Worm (Caenorhabditis elegans) whole organism, L4/young adult: ENCODE results near the gene kvs-4.
A peak's percentile ranks its signal among the peaks of the same experiment; 100 is the strongest.
"Not testable (repeated sequence)": the region's sequence is repeated elsewhere in the genome, so short reads cannot be mapped to it uniquely, and the experiment has no call there.

Source experiments
- W03F9.2 ChIP-seq: fragments of 150-350 bp; optimal IDR thresholded peaks from 2 replicates; lab custom pipeline; 2014; ENCODE audit warnings: missing biosample characterization, missing genetic modification characterization
- dao-5 ChIP-seq: sonication (generic microtip); optimal IDR thresholded peaks from 2 replicates; lab custom pipeline; 2016; ENCODE audit warnings: missing genotype, missing genetic modification characterization, moderate library complexity, missing compliant biosample characterization
- him-1 ChIP-seq: sonication (generic microtip); optimal IDR thresholded peaks from 2 replicates; lab custom pipeline; 2016; ENCODE audit warnings: missing genotype, missing genetic modification reagents, missing genetic modification characterization, missing compliant biosample characterization

Gene kvs-4

DNA sequence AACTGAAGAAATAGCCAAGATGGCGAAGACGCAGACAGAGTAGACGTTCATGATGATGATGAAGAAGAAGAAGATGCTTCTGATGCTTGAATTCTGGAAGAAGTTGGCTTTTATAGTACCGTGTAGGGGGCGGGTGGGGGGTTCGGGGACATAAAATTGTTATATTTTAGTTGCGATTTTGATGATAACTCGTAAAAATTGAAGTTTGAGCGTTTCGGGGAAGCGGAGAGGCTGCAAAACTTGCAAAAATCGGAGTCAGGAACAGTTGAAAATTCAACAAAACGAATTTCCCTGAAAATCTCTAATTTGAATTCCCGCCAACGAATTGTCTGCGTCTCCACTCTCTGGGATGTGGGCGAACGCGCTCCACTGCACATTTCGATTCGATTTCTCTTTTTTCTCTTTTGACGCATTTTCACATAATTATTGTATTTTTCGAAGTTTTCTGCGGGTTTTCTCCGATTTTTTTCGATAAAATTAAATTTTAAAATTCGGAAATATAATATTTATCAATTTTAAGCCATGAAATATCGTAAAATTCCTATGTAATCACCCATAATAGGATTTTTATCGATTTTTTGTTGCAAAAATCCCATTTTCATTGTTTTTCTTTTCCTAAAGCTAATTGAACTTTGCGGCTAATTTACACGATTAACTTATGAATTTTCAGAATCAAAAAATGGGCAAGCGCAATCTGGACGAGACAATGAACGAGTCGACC is 4.7 kb upstream of the kvs-4 start, which contains the start of the genes fipr-17 and Y48A6B.3:
TSS of gene fipr-17 (minus strand) at position 51 of the 721 bp plus-strand sequence.
TSS of gene Y48A6B.3 (plus strand) at position 671 of the 721 bp plus-strand sequence.
- no peak for TF ChIP-seq him-1 (tag; lab: Kevin White, UChicago)
- peak; percentile 76 for TF ChIP-seq W03F9.2 (tag; lab: Kevin White, UChicago)

DNA sequence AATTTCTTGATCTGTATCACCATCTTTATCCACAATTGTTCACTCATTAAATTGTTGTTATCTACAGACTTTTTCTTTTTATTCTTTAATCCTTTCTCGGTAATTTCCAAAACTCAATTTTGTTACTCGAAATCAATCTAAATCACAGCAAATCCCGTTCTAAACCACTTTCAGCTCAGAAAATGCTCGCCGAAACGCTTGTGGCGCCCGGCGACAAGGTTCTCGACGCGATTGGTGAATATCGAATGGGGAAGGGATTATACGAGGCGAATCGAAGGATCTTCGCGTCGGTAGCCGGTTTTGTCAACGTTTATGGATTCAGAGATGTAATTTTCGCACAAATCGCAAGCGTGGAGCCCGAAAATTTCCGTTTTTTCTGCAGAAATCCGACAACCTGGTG is 3.5 kb upstream of the kvs-4 start, which contains the start of gene exos-1:
TSS of gene exos-1 (plus strand) at position 175 of the 400 bp plus-strand sequence.
- TF ChIP-seq W03F9.2 (tag; lab: Kevin White, UChicago) (no peak), him-1 (tag; lab: Kevin White, UChicago) (no peak), dao-5 (tag; lab: Kevin White, UChicago) (no peak)

DNA sequence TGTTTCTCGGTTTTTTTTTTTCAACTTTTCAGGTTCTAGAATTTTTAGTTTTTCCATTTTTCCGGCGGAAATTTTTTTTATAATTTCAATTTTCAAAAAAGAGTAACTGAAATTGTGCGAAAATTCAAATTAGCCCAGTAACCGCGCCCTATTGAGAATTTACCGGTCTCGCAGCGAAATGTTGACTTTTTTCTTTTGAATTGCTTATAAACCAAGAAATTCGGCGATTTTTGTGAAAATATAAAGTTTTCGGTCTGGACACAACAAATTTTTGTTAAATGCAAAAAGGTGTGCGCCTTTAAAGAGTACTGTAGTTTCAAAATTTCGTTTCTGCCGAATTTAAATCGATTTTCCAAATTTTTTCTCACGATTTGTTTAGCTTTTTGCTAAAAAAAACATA is 1.8 kb upstream of the kvs-4 start:
- TF ChIP-seq him-1 (tag; lab: Kevin White, UChicago) (no peak), dao-5 (tag; lab: Kevin White, UChicago) (no peak), W03F9.2 (tag; lab: Kevin White, UChicago) (no peak)

DNA sequence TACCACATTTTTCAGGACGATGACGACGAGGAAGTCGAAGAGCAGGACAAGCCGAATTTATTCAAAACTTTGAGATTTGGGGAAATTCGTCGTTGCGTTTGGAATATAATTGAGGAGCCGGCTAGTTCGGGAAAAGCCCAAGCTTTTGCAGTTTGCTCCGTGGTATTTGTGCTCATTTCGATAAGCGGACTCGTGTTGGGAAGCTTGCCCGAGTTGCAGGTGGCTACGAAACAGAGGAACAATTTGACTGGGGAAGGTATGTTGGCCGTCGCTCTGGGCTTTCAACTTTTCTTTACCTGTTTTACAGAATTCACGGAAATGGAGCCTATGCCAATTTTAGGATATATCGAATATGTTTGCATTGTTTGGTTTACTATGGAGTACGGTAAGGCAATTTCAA is 9.9 kb downstream of the kvs-4 start:
- TF ChIP-seq him-1 (tag; lab: Kevin White, UChicago): no peak
- no peak for TF ChIP-seq W03F9.2 (tag; lab: Kevin White, UChicago)
- no peak for TF ChIP-seq dao-5 (tag; lab: Kevin White, UChicago)

DNA sequence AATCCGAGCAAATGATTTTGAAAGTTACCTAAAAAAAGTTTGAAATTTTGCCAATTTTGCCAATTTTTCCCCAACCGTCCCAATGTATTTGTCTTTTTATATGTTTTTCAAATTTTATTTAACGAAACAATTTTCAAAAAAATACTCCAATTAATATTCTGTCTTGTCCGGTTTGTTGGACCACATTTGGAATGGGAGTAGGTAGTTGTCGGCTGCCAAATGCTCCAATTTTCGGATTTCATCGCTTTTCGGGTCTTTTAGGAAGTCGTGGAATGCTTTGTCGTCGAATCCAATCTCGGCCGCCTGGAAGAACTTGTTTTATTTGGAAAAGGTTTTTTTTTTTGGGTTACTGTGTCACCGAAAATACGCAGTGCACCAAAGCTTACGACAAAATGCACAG is 12.8 kb downstream of the kvs-4 start:
- TF ChIP-seq him-1 (tag; lab: Kevin White, UChicago) (no peak), dao-5 (tag; lab: Kevin White, UChicago) (no peak), W03F9.2 (tag; lab: Kevin White, UChicago) (no peak)

DNA sequence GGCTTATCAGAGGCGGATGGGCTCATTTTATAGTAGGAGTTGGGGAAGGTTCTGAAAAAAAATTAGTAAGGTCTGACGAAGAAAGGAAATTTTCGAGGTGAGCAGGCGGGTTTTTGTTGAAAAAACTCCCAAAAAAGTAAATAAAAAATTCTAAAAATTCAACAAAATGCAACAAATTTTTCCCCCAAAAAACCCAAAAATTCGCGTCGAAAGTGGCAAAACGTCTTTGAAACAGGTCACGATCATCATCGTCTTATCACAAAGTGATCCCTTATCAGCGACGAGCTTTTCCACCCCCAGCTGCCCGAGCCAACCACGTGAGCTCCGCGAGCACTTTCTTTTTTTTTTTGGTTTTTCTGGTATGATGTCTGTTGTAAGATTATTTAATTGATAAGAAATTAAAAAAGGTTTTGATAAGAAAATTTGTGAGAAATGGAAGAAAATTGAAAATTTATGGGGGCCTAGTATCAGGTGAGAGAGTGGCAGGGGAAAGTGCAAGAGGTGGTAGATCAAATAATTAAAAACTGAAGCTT is 14.2 kb downstream of the kvs-4 start, which contains the start of gene Y48A6B.7:
TSS of gene Y48A6B.7 (minus strand) at position 51 of the 533 bp plus-strand sequence.
- TF ChIP-seq W03F9.2 (tag; lab: Kevin White, UChicago): peak; percentile 28
- TF ChIP-seq him-1 (tag; lab: Kevin White, UChicago): no peak

DNA sequence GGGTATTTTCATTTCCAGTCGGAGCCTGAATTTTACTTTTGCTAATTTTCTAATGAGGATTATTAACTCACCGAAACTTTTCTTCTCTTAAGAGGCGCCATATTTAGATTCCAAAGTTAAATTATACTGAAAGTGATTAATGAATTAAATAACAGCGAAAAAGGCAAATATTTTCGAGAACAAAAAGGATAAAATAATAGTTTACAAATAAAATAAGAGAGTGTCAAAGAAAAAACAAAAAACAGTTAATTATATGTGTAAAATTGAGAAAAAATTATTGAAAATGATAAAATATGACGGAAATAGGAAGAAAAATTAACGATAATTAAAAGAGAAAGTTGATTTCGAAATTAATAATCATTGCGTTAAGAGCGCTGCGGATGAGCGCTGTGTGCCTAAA is 17.0 kb downstream of the kvs-4 start, which contains the start of gene Y48A6B.8:
TSS of gene Y48A6B.8 (minus strand) at position 101 of the 400 bp plus-strand sequence.
- not testable (repeated sequence) for TF ChIP-seq W03F9.2, him-1, dao-5 (tag; lab: Kevin White, UChicago)

DNA sequence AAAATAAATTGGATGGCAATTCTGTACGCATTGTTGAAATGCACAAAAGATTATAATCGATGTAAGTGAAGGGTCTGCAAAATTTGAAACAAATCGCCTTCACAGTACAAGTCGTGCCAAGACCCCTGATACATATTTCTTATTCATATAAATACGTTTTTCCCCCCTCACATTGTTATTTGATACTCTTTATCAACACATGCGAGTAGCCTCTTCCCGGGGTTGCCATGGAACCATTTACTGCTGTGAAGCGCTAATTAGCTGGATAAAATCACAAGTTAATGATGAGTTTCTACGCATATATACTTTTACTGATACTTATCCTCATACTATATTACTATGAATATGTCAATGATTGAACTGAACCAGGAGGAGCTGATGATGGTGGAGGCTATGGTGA is 18.9 kb downstream of the kvs-4 start, which contains the start of gene Y48A6B.14:
TSS of gene Y48A6B.14 (plus strand) at position 301 of the 400 bp plus-strand sequence.
- TF ChIP-seq dao-5 (tag; lab: Kevin White, UChicago) (no peak), him-1 (tag; lab: Kevin White, UChicago) (no peak), W03F9.2 (tag; lab: Kevin White, UChicago) (no peak)

DNA sequence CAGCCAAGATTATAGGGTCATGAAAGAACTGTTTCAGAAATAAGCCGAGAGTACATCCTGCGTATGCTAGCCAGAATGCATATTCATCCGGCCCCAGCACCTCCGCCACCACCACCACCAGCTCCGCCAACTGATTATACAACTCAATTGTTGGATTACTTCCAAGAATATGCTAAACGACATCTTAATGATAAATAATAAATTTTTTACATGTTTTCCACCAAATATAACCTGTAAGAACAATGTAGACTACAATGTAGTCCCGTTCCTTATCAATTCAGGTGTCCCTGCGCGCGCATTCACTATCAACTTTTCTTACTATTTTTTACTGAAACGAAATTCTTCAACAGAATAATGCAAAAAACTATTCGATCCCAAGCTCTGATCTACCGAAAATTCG is 20.5 kb downstream of the kvs-4 start, which contains the start of gene Y48A6B.9:
TSS of gene Y48A6B.9 (plus strand) at position 301 of the 400 bp plus-strand sequence.
- TF ChIP-seq W03F9.2 (tag; lab: Kevin White, UChicago) (no peak), him-1 (tag; lab: Kevin White, UChicago) (no peak), dao-5 (tag; lab: Kevin White, UChicago) (no peak)

DNA sequence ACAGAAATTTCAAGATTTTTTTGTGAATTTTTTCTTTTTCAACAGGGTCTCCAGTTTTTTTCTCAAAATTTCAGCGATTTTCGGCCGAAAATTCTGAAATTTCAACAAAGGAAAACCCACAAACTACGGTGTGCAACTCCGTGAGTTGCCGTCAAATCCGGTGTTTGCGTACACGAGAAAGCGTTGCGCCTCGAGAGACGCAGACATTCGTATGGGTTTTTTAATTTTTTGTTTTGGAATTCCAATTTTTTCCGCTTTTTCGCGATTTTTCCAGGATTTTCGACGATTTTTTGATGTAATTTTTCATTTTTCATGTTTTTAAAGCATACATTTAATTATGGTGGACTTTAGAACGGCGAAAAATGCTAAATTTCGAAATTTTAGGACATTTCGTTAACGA is 23.8 kb downstream of the kvs-4 start:
- TF ChIP-seq W03F9.2 (tag; lab: Kevin White, UChicago): peak; percentile 81
- peak; percentile 9 for TF ChIP-seq him-1 (tag; lab: Kevin White, UChicago)
- TF ChIP-seq dao-5 (tag; lab: Kevin White, UChicago): no peak

DNA sequence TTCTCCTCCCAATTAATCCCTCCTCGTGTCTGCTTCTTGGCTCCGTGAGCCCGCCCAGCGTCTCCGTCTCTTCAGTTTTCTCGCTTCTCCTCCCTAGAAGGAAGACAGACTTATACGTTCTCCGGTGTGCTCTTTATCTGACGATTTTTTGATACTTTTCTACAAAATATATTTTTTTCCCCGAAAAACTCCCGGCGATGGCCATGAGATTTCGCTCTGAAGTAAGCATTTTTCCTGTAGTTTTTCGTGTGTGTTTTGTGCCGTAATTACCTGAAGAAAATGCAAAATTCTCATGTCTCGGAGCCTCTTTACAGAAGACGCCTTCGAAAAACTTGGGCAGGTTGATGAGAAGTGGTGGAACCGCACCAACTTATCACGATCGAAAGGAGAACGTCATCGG is 24.3 kb downstream of the kvs-4 start, which contains the start of gene spat-2:
TSS of gene spat-2 (plus strand) at position 301 of the 400 bp plus-strand sequence.
- no peak for TF ChIP-seq him-1 (tag; lab: Kevin White, UChicago)
- TF ChIP-seq W03F9.2 (tag; lab: Kevin White, UChicago): no peak
- TF ChIP-seq dao-5 (tag; lab: Kevin White, UChicago): no peak

DNA sequence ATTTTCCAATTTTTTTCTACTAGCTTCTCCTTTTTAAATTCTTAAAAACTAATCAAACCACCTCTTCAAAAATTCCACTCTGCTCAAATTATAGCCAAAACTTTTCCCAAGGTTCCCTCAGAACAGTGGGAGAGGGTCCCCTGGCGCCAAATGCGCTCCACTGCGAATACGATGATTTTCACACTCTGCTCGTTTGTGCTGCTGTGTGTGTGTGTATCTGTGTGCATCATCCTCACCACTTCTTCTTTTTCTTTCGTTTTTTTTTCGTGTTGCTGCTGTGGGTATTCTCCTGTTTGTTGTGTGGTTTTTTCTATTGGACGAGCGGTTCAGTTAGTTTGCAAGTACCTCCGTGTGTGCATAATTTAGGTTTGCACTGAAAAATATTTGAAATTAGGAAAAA is 26.9 kb downstream of the kvs-4 start:
- TF ChIP-seq him-1 (tag; lab: Kevin White, UChicago): no peak
- TF ChIP-seq dao-5 (tag; lab: Kevin White, UChicago): no peak
- no peak for TF ChIP-seq W03F9.2 (tag; lab: Kevin White, UChicago)

DNA sequence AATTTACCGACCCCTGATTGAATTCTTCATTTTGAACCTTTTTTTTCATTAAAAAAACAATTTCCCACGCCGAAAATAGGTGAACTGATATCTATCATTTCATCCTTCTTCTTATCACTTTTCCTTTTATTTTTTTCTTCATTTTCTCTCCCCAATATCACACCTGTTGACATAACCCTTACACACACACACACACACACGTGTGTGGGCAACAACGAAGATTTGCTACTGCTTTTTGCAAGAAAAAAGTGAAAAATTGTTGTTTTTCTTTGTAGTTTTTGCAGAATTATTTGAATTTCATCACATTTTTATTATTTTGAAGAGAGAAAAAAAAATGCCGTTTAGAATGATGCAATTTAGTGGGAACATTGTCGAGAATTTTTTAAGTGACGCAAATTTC is 28.2 kb downstream of the kvs-4 start:
- TF ChIP-seq W03F9.2 (tag; lab: Kevin White, UChicago): no peak
- no peak for TF ChIP-seq dao-5 (tag; lab: Kevin White, UChicago)
- no peak for TF ChIP-seq him-1 (tag; lab: Kevin White, UChicago)
